Worm (Caenorhabditis elegans) whole organism, mixed stage, embryonic: ENCODE results near the gene C25G6.4.

ENCODE experiments used
- M03D4.4 ChIP-seq: sonication (generic microtip); optimal IDR thresholded peaks from 2 replicates; lab custom pipeline; 2017; ENCODE audit warnings: mild to moderate bottlenecking, missing genetic modification characterization, missing compliant biosample characterization
- ceh-39 ChIP-seq: fragments of 150-350 bp; optimal IDR thresholded peaks from 2 replicates; lab custom pipeline; 2014; ENCODE audit warnings: missing biosample characterization, missing genetic modification characterization
- elt-1 ChIP-seq: sonication (generic microtip); optimal IDR thresholded peaks from 2 replicates; lab custom pipeline; 2017; ENCODE audit warnings: missing genetic modification characterization, mild to moderate bottlenecking, missing compliant biosample characterization, antibody characterized with exemption, moderate library complexity, borderline replicate concordance; ENCODE audit not compliant: insufficient read depth
- elt-3 ChIP-seq: fragments of 150-350 bp; optimal IDR thresholded peaks from 2 replicates; lab custom pipeline; 2014; ENCODE audit warnings: missing biosample characterization, missing genetic modification characterization
- hlh-1 ChIP-seq: fragments of 150-350 bp; optimal IDR thresholded peaks from 2 replicates; lab custom pipeline; 2014; ENCODE audit warnings: missing biosample characterization, missing genetic modification reagents, missing genetic modification characterization
- lin-13 ChIP-seq: fragments of 150-350 bp; optimal IDR thresholded peaks from 2 replicates; lab custom pipeline; 2014; ENCODE audit warnings: missing biosample characterization, missing genetic modification characterization
- lsy-2 ChIP-seq: fragments of 150-350 bp; optimal IDR thresholded peaks from 2 replicates; lab custom pipeline; 2014; ENCODE audit warnings: missing biosample characterization, missing genetic modification characterization
- nhr-12 ChIP-seq: fragments of 150-350 bp; optimal IDR thresholded peaks from 2 replicates; lab custom pipeline; 2014; ENCODE audit warnings: missing biosample characterization, missing genetic modification characterization
- nhr-237 ChIP-seq: fragments of 150-350 bp; optimal IDR thresholded peaks from 2 replicates; lab custom pipeline; 2014; ENCODE audit warnings: missing biosample characterization, missing genetic modification characterization
- nhr-76 ChIP-seq: sonication (generic microtip); optimal IDR thresholded peaks from 2 replicates; lab custom pipeline; 2017; ENCODE audit warnings: missing biosample characterization, missing genetic modification characterization
- snpc-4 ChIP-seq: fragments of 150-350 bp; optimal IDR thresholded peaks from 2 replicates; lab custom pipeline; 2014; ENCODE audit warnings: missing biosample characterization, missing genetic modification characterization
- unc-39 ChIP-seq: fragments of 150-350 bp; optimal IDR thresholded peaks from 2 replicates; lab custom pipeline; 2014; ENCODE audit warnings: missing biosample characterization, missing genetic modification characterization
- unc-62 ChIP-seq: fragments of 150-350 bp; optimal IDR thresholded peaks from 2 replicates; lab custom pipeline; 2014; ENCODE audit warnings: missing biosample characterization, missing genetic modification reagents, missing genetic modification characterization
- ztf-11 ChIP-seq: fragments of 150-350 bp; optimal IDR thresholded peaks from 2 replicates; lab custom pipeline; 2014; ENCODE audit warnings: missing biosample characterization, missing genetic modification characterization

- TF ChIP-seq nhr-237 (no peak), ztf-11 (tag; lab: Kevin White, UChicago) (no peak), elt-3 (no peak), unc-62 (no peak), lsy-2 (tag; lab: Kevin White, UChicago) (no peak), elt-1 (no peak), snpc-4 (tag; lab: Kevin White, UChicago) (no peak), nhr-76 (no peak), nhr-12 (tag; lab: Kevin White, UChicago) (no peak), hlh-1 (tag; lab: Kevin White, UChicago) (no peak), ceh-39 (tag; lab: Kevin White, UChicago) (no peak), unc-39 (tag; lab: Kevin White, UChicago) (no peak), lin-13 (tag; lab: Kevin White, UChicago) (no peak), M03D4.4 (tag; lab: Kevin White, UChicago) (no peak)
These were observed 10.8 kb downstream of the C25G6.4 start, which contains the start of gene C25G6.3 for ce11 chrX:1238803-1239202.
